Worm (Caenorhabditis elegans) whole organism, early embryonic: ENCODE data around the gene M02E1.4.
A peak's percentile ranks its signal among the peaks of the same experiment; 100 is the strongest.
"Not testable (repeated sequence)": the region's sequence is repeated elsewhere in the genome, so short reads cannot be mapped to it uniquely, and the experiment has no call there.

Source experiments
- B0310.2 ChIP-seq: sonication (generic microtip); optimal IDR thresholded peaks from 2 replicates; lab custom pipeline; 2016; ENCODE audit warnings: mild to moderate bottlenecking, missing genetic modification characterization, missing compliant biosample characterization
- F13C5.2 ChIP-seq: sonication (generic microtip); optimal IDR thresholded peaks from 2 replicates; lab custom pipeline; 2017; ENCODE audit warnings: mild to moderate bottlenecking, missing genetic modification characterization, inconsistent platforms, missing compliant biosample characterization
- aly-1 ChIP-seq: sonication (generic microtip); optimal IDR thresholded peaks from 2 replicates; lab custom pipeline; 2016; ENCODE audit warnings: missing genetic modification characterization, missing compliant biosample characterization
- ama-1 ChIP-seq: fragments of 150-350 bp; optimal IDR thresholded peaks from 2 replicates; lab custom pipeline; 2014
- ceh-13 ChIP-seq: fragments of 200-800 bp; sonication (Bioruptor generic); optimal IDR thresholded peaks from 2 replicates; lab custom pipeline; 2018; ENCODE audit warnings: mild to moderate bottlenecking, missing genetic modification characterization, missing compliant biosample characterization
- ceh-36 ChIP-seq: sonication (generic microtip); optimal IDR thresholded peaks from 2 replicates; lab custom pipeline; 2016; ENCODE audit warnings: missing genetic modification characterization, inconsistent platforms, missing compliant biosample characterization
- ets-7 ChIP-seq: sonication (generic microtip); optimal IDR thresholded peaks from 2 replicates; lab custom pipeline; 2016; ENCODE audit warnings: missing genotype, missing genetic modification characterization, missing compliant biosample characterization
- flt-1 ChIP-seq: fragments of 200-800 bp; sonication (Bioruptor generic); IDR thresholded peaks from 2 replicates; pipeline ENCODE4 v1.3.6; 2022; ENCODE audit warnings: missing genetic modification characterization, missing compliant biosample characterization
- hmbx-1 ChIP-seq: sonication (generic microtip); optimal IDR thresholded peaks from 2 replicates; lab custom pipeline; 2016; ENCODE audit warnings: mild to moderate bottlenecking, missing genetic modification characterization, missing compliant biosample characterization
- hmg-4 ChIP-seq: fragments of 200-800 bp; sonication (Bioruptor generic); optimal IDR thresholded peaks from 2 replicates; lab custom pipeline; 2018; ENCODE audit warnings: mild to moderate bottlenecking, missing genetic modification characterization, missing compliant biosample characterization
- hnd-1 ChIP-seq: sonication (generic microtip); optimal IDR thresholded peaks from 2 replicates; lab custom pipeline; 2016; ENCODE audit warnings: missing genetic modification characterization, missing compliant biosample characterization
- pes-1 ChIP-seq: fragments of 200-800 bp; sonication (Bioruptor generic); IDR thresholded peaks from 2 replicates; pipeline ENCODE4 v1.3.6; 2022; ENCODE audit warnings: missing genetic modification reagents, missing genetic modification characterization, missing compliant biosample characterization
- scrt-1 ChIP-seq: fragments of 200-800 bp; sonication (Bioruptor generic); IDR thresholded peaks from 2 replicates; pipeline ENCODE4 v1.3.6; 2022; ENCODE audit warnings: missing genetic modification characterization, missing compliant biosample characterization
- sea-1 ChIP-seq: fragments of 200-800 bp; sonication (Bioruptor generic); conservative IDR thresholded peaks from 2 replicates; pipeline ENCODE4 v1.3.6; 2022; ENCODE audit warnings: missing genetic modification characterization, missing compliant biosample characterization
- tbx-11 ChIP-seq: fragments of 200-800 bp; sonication (Bioruptor generic); IDR thresholded peaks from 2 replicates; pipeline ENCODE4 v1.3.6; 2022; ENCODE audit warnings: missing genetic modification characterization, missing compliant biosample characterization
- tbx-37 ChIP-seq: fragments of 200-800 bp; sonication (Bioruptor generic); conservative IDR thresholded peaks from 2 replicates; pipeline ENCODE4 v1.3.6; 2022; ENCODE audit warnings: missing genetic modification reagents, missing genetic modification characterization, missing compliant biosample characterization
- tra-4 ChIP-seq: sonication (generic microtip); optimal IDR thresholded peaks from 2 replicates; lab custom pipeline; 2017; ENCODE audit warnings: missing genetic modification characterization, missing compliant biosample characterization

M02E1.4 gene

ce11 chrX:325597-326161 lies 12.6 kb downstream of the M02E1.4 start, which contains the start of gene M02E1.1:
Gene M02E1.1, plus strand, starts transcription at chrX:326111.
- TF ChIP-seq F13C5.2 (tag; lab: Kevin White, UChicago) (peak; percentile 2), B0310.2 (no peak)

ce11 chrX:328736-329135 lies 15.7 kb downstream of the M02E1.4 start:
- TF ChIP-seq hmbx-1 (tag; lab: Kevin White, UChicago) (no peak), aly-1 (tag; lab: Kevin White, UChicago) (no peak), pes-1 (GFP tag; lab: Robert Waterston, UW) (no peak), ama-1 (lab: Kevin White, UChicago) (no peak), tbx-37 (no peak), F13C5.2 (tag; lab: Kevin White, UChicago) (no peak)

DNA sequence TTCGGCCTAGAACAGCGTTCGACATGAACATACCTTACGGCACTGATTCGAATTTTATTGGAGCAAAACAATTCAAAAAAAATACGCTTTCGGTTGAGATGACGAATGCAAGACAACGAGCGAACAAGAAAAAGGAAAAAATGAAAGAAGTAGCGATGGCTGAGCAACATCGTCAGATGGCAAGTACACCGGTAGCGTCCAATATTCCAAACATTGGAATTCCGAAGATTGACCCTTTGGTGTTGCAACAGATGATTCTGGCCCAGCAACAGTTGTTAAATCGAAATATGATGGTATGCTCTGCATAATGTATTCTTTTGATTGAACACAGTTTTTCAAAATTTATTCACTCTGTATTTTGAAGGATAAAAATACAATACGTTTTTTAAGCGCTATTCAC lies 19.6 kb downstream of the M02E1.4 start:
- TF ChIP-seq ets-7 (tag; lab: Kevin White, UChicago) (no peak), aly-1 (tag; lab: Kevin White, UChicago) (no peak), ceh-36 (no peak), F13C5.2 (tag; lab: Kevin White, UChicago) (no peak), pes-1 (GFP tag; lab: Robert Waterston, UW) (no peak), ama-1 (lab: Kevin White, UChicago) (no peak), tra-4 (tag; lab: Kevin White, UChicago) (no peak), tbx-37 (no peak), hmg-4 (GFP tag; lab: Kevin White, UChicago) (no peak), scrt-1 (GFP tag; lab: Robert Waterston, UW) (no peak), hnd-1 (tag; lab: Kevin White, UChicago) (no peak), B0310.2 (no peak), ceh-13 (GFP tag; lab: Kevin White, UChicago) (no peak)

DNA sequence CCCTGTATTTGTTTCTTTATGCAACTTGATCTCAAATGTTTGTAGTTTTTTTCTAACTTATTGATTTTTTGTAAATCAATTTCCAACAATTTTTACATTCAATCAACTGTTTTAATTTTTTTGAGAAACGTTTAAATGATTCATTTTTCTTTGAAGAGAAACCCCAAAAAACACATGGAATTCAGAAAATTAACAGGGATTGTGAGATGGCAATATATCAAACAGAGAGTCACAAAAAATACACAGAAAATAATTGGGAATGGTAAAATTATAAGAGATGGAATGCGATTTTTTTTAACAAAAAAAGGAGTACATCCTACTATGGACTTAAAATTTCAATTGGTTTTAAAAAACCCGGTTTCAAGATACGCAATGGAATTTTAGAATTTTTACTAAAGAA lies 21.4 kb downstream of the M02E1.4 start:
- no peak for TF ChIP-seq B0310.2
- TF ChIP-seq ceh-13 (GFP tag; lab: Kevin White, UChicago): no peak
- no peak for TF ChIP-seq scrt-1 (GFP tag; lab: Robert Waterston, UW)
- TF ChIP-seq aly-1 (tag; lab: Kevin White, UChicago): no peak
- TF ChIP-seq tbx-37: no peak
- no peak for TF ChIP-seq ama-1 (lab: Kevin White, UChicago)

- no peak for TF ChIP-seq ama-1 (lab: Kevin White, UChicago)
- TF ChIP-seq tbx-11 (GFP tag; lab: Robert Waterston, UW): no peak
- TF ChIP-seq hnd-1 (tag; lab: Kevin White, UChicago): no peak
- TF ChIP-seq ceh-36: no peak
- TF ChIP-seq tbx-37: no peak
- TF ChIP-seq F13C5.2 (tag; lab: Kevin White, UChicago): no peak
- no peak for TF ChIP-seq ets-7 (tag; lab: Kevin White, UChicago)
- TF ChIP-seq sea-1: no peak
- no peak for TF ChIP-seq aly-1 (tag; lab: Kevin White, UChicago)
- no peak for TF ChIP-seq scrt-1 (GFP tag; lab: Robert Waterston, UW)
- no peak for TF ChIP-seq B0310.2
- no peak for TF ChIP-seq ceh-13 (GFP tag; lab: Kevin White, UChicago)
- TF ChIP-seq flt-1 (GFP tag; lab: Robert Waterston, UW): no peak
- TF ChIP-seq pes-1 (GFP tag; lab: Robert Waterston, UW): no peak
- no peak for TF ChIP-seq tra-4 (tag; lab: Kevin White, UChicago)
- no peak for TF ChIP-seq hmg-4 (GFP tag; lab: Kevin White, UChicago)
These were observed 30.7 kb downstream of the M02E1.4 start for ce11 chrX:343822-344221.

DNA sequence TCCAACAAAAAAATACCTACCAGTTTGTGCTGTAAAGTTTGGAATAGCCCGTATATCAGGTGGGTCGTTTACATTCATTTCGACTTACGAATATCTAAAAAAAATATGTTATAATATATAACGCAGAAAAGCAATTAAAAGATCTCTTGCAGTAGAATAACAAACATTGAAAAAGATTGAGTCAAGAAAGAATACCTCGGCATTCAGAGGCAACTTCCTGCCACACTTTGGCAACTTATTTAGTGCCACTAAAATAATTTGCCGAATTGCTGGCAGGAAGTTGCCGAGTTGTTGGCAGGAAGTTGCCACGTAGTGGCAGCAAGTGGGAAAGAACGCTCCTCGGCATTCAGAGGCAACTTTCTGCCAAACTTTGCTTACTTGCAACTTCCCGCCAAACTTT lies 34.0 kb downstream of the M02E1.4 start, which contains the start of gene C04E7.3:
C04E7.3 (minus strand) TSS at position 101 of the 400 bp plus-strand sequence.
- not testable (repeated sequence) for TF ChIP-seq F13C5.2 (tag; lab: Kevin White, UChicago); tbx-37; hmg-4 (GFP tag; lab: Kevin White, UChicago)

DNA sequence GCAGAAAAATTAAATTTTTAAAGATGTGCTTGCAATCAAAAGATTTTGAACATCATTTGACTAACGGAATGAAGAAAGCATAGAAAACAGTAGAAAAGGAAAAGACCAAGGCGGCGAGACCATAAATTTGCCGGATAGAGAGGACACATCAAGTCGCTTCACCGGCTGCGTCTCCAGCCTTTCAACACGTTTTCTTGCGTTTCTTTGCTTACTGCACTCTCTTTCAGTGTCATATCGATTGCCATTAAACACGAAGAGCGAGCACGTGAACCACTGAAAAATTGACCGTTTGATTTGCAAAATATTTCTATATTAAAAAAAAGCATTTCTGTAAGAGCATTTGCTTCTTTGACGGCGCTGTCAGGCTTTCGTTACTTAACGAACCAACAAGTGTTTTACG lies 35.1 kb downstream of the M02E1.4 start:
- TF ChIP-seq hmbx-1 (tag; lab: Kevin White, UChicago): no peak
- no peak for TF ChIP-seq ama-1 (lab: Kevin White, UChicago)
- TF ChIP-seq hnd-1 (tag; lab: Kevin White, UChicago): no peak
- no peak for TF ChIP-seq aly-1 (tag; lab: Kevin White, UChicago)
- TF ChIP-seq tbx-11 (GFP tag; lab: Robert Waterston, UW): no peak
- TF ChIP-seq tra-4 (tag; lab: Kevin White, UChicago): no peak
- no peak for TF ChIP-seq sea-1
- no peak for TF ChIP-seq scrt-1 (GFP tag; lab: Robert Waterston, UW)
- TF ChIP-seq hmg-4 (GFP tag; lab: Kevin White, UChicago): no peak
- TF ChIP-seq ets-7 (tag; lab: Kevin White, UChicago): no peak
- no peak for TF ChIP-seq ceh-36
- TF ChIP-seq F13C5.2 (tag; lab: Kevin White, UChicago): no peak
- TF ChIP-seq pes-1 (GFP tag; lab: Robert Waterston, UW): no peak
- no peak for TF ChIP-seq ceh-13 (GFP tag; lab: Kevin White, UChicago)
- TF ChIP-seq B0310.2: no peak
- TF ChIP-seq flt-1 (GFP tag; lab: Robert Waterston, UW): no peak

DNA sequence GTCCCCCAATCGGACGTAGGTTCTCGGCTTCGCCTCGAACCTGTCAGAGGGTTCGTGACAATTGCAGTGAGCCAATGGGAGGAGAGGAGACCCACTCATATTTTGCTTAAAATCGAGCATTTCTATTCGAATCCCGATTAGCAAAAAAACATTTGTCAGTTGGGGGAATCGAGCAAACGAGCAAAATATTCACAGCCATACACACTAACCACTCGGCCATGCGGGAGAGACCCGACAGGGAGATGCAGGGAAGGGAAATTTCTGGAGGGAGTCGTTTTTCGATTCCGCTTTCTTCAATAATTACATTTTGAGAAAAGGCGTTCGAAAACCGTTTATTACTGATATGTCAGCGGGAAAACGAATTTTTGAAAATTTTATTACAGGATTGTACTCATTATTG lies 38.3 kb downstream of the M02E1.4 start:
- peak; percentile 93 for TF ChIP-seq flt-1 (GFP tag; lab: Robert Waterston, UW)
- peak; percentile 87 for TF ChIP-seq tbx-11 (GFP tag; lab: Robert Waterston, UW)
- TF ChIP-seq ceh-36: peak; percentile 18
- TF ChIP-seq tbx-37: peak; percentile 89
- TF ChIP-seq scrt-1 (GFP tag; lab: Robert Waterston, UW): peak; percentile 91
- peak; percentile 93 for TF ChIP-seq pes-1 (GFP tag; lab: Robert Waterston, UW)
- TF ChIP-seq sea-1: peak; percentile 90
